Worm (Caenorhabditis elegans): Measurements from ENCODE around the gene thk-1.

The thk-1 gene

DNA sequence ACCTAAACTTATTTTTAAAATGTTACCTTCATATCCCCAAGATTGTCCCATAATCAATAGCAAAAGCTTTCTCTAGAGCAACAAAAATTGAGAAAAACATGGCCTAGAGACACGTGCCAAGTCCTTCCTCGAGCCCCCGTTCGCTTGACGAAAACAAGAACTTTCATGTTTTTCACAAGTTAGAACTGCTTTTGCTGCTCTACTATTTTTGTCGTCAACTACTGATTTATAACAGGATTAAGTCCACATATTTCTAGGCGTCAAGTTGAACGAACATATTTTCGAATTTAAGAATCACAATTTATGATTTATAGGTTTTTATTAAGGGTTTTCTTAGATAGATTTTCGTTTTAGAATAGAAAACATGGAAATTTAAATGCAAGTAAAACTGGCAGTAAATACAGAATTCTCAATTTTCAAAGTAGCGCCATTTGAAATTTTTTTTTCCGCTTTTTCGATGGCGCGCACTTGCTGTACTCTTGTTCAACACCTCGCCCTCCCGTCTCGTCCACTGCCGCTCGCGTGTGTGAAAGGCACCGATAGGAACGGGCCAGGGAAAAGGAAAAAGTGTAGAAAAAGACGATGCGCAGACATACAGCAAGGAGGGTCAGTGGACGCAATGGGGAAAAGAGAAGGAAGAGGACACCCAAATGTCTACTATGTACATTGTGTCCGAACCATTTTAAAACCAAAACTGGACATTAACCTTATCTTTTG, 3.0 kb upstream of the thk-1 start, which contains the start of gene rad-51 (continued):
- TF ChIP-seq cey-2 (tag; optimal IDR thresholded peaks at IDR 0.05; ENCODE audit: borderline replicate concordance, insufficient read depth) (no peak), zip-2 (tag; optimal IDR thresholded peaks at IDR 0.05) (no peak), daf-8 (GFP tag; IDR thresholded peaks at IDR 0.05) (no peak), lim-7 (GFP tag; IDR thresholded peaks at IDR 0.05) (0 out of 2 replicates have a peak, but pooled peaks have one; percentile 53), daf-19 (GFP tag; conservative IDR thresholded peaks at IDR 0.05) (no peak), dmd-6 (GFP tag; IDR thresholded peaks at IDR 0.05) (peak; percentile 42; the same call in 1 of the 2 replicates), set-16 (GFP tag; IDR thresholded peaks at IDR 0.05) (peak; percentile 17; the same call in 1 of the 2 replicates), nhr-111 (GFP tag; optimal IDR thresholded peaks at IDR 0.05) (no peak), mxl-3 (GFP tag; optimal IDR thresholded peaks at IDR 0.05) (peak; percentile 87), zfp-3 (GFP tag; conservative IDR thresholded peaks at IDR 0.05) (no peak), mdl-1 (tag; optimal IDR thresholded peaks at IDR 0.05) (peak in 1 of 2 experiments; percentile 64), mxl-2 (GFP tag; conservative IDR thresholded peaks at IDR 0.05) (no peak), madf-5 (GFP tag; IDR thresholded peaks at IDR 0.05) (no peak), R02D3.7 (tag; optimal IDR thresholded peaks at IDR 0.05) (no peak), F37D6.2 (tag; optimal IDR thresholded peaks at IDR 0.05) (no peak), mes-2 (tag; optimal IDR thresholded peaks at IDR 0.05; ENCODE audit: poor library complexity, severe bottlenecking) (peak; percentile 76), php-3 (GFP tag; IDR thresholded peaks at IDR 0.05) (no peak), mep-1 (tag; optimal IDR thresholded peaks at IDR 0.05) (peak; percentile 84), dve-1 (tag; optimal IDR thresholded peaks at IDR 0.05; ENCODE audit: insufficient read depth) (peak; percentile 47), nhr-48 (tag; optimal IDR thresholded peaks at IDR 0.05) (no peak), spr-3 (GFP tag; optimal IDR thresholded peaks at IDR 0.05) (no peak), nhr-28 (tag; optimal IDR thresholded peaks at IDR 0.05) (peak; percentile 76), lin-39 (tag; optimal IDR thresholded peaks at IDR 0.05) (no peak), jun-1 (tag; optimal IDR thresholded peaks at IDR 0.05) (peak; percentile 15), tag-97 (GFP tag; IDR thresholded peaks at IDR 0.05) (no peak), lin-13 (GFP tag; optimal IDR thresholded peaks at IDR 0.05) (no peak), lin-29 (GFP tag; IDR thresholded peaks at IDR 0.05) (no peak), attf-4 (tag; optimal IDR thresholded peaks at IDR 0.05) (no peak), hmg-1.1 (GFP tag; IDR thresholded peaks at IDR 0.05) (peak; percentile 81), rbr-2 (tag; optimal IDR thresholded peaks at IDR 0.05) (peak; percentile 67), nhr-77 (tag; optimal IDR thresholded peaks at IDR 0.05) (peak; percentile 33), saeg-2 (GFP tag; IDR thresholded peaks at IDR 0.05) (no peak), lin-15B (tag; optimal IDR thresholded peaks at IDR 0.05) (no peak), zag-1 (tag; optimal IDR thresholded peaks at IDR 0.05) (no peak)

ce11 chrIV:10277716-10278115, 3.7 kb downstream of the thk-1 start, which contains the start of gene Y43C5A.4:
TSS of gene Y43C5A.4 (plus strand) at chrIV:10278016.
- no peak for TF ChIP-seq ceh-44 (GFP tag; IDR thresholded peaks at IDR 0.05)
- no peak for TF ChIP-seq hmg-1.1 (GFP tag; IDR thresholded peaks at IDR 0.05)
- no peak for TF ChIP-seq Y75B8A.6 (GFP tag; IDR thresholded peaks at IDR 0.05)
- no peak for TF ChIP-seq ZK546.5 (tag; optimal IDR thresholded peaks at IDR 0.05)
- TF ChIP-seq zfp-2 (tag; optimal IDR thresholded peaks at IDR 0.05): no peak
- TF ChIP-seq ceh-28 (tag; optimal IDR thresholded peaks at IDR 0.05): no peak
- no peak for TF ChIP-seq sdz-12 (GFP tag; optimal IDR thresholded peaks at IDR 0.05)
- no peak for TF ChIP-seq aha-1 (tag)
- no peak for TF ChIP-seq spr-1 (tag; optimal IDR thresholded peaks at IDR 0.05)
- TF ChIP-seq Y105C5A.15 (GFP tag; IDR thresholded peaks at IDR 0.05): no peak
- TF ChIP-seq unc-62 (GFP tag; optimal IDR thresholded peaks at IDR 0.05 in 1 of 2): no peak
- TF ChIP-seq unc-62 (tag; optimal IDR thresholded peaks at IDR 0.05): no peak
